Fruit fly (Drosophila melanogaster): ENCODE measurements around the gene CG2200.

CG2200 gene

DNA sequence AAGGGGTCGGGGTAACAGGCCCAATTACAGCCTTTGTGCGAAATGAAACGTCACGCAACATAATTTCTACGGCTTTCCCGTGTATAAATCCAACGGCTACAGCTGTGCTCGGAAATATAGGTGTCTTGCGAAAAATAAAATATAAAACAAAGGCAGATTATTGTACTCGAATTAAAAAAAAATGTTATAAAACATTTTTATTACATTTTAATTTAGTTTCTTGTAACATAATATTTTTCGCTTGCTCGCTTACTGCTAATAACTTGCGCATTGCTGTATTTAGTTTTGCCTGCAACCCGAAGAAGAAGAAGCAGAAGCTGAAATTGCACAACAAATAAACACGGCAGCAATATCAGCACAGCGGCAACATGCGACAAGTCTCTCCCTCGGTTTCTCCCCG is 49.0 kb downstream of the CG2200 start (continued):
- no peak for TF ChIP-seq corto (GFP tag; optimal IDR thresholded peaks at IDR 0.05)
- TF ChIP-seq CG10147 (GFP tag; optimal IDR thresholded peaks at IDR 0.05), result no peak
- TF ChIP-seq CG4282 (GFP tag; optimal IDR thresholded peaks at IDR 0.05), result no peak
- TF ChIP-seq CG9817 (tag; optimal IDR thresholded peaks at IDR 0.05), result peak; percentile 7
- peak; percentile 34 for TF ChIP-seq az2 (GFP tag; optimal IDR thresholded peaks at IDR 0.05)
- TF ChIP-seq Med (GFP tag), result peak; percentile 71
- TF ChIP-seq toy (GFP tag; IDR thresholded peaks at IDR 0.05), result no peak
- no peak for TF ChIP-seq h (optimal IDR thresholded peaks at IDR 0.05)
- TF ChIP-seq bowl (GFP tag; IDR thresholded peaks at IDR 0.05), result no peak
- TF ChIP-seq Lim3 (GFP tag; IDR thresholded peaks at IDR 0.05), result no peak
- no peak for TF ChIP-seq CG4424 (GFP tag; optimal IDR thresholded peaks at IDR 0.05)
- no peak for TF ChIP-seq Meics (GFP tag; optimal IDR thresholded peaks at IDR 0.05)
- TF ChIP-seq CG12236 (GFP tag; optimal IDR thresholded peaks at IDR 0.05), result no peak
- TF ChIP-seq CG15601 (tag; optimal IDR thresholded peaks at IDR 0.05), result no peak
- TF ChIP-seq fd64A (GFP tag; optimal IDR thresholded peaks at IDR 0.05), result no peak
- TF ChIP-seq caup (GFP tag; optimal IDR thresholded peaks at IDR 0.05; ENCODE audit: severe bottlenecking), result no peak
- TF ChIP-seq CG1792 (GFP tag; optimal IDR thresholded peaks at IDR 0.05), result no peak
- TF ChIP-seq trh (GFP tag; optimal IDR thresholded peaks at IDR 0.05), result no peak
- TF ChIP-seq shn (GFP tag; optimal IDR thresholded peaks at IDR 0.05), result no peak
- no peak for TF ChIP-seq D19B (GFP tag; optimal IDR thresholded peaks at IDR 0.05)
- TF ChIP-seq Aef1 (GFP tag; IDR thresholded peaks at IDR 0.05), result peak; percentile 31; the same call in 1 of the 3 replicates
- no peak for TF ChIP-seq CG10543 (GFP tag; optimal IDR thresholded peaks at IDR 0.05)
- no peak for TF ChIP-seq CG15514 (GFP tag; optimal IDR thresholded peaks at IDR 0.05)
- TF ChIP-seq wor (GFP tag; IDR thresholded peaks at IDR 0.05), result no peak
- TF ChIP-seq CG10979 (tag; optimal IDR thresholded peaks at IDR 0.05), result peak; percentile 33
- TF ChIP-seq ewg (GFP tag; optimal IDR thresholded peaks at IDR 0.05), result no peak
- TF ChIP-seq Bteb2 (GFP tag; optimal IDR thresholded peaks at IDR 0.05), result no peak
- no peak for TF ChIP-seq Taf1 (GFP tag; IDR thresholded peaks at IDR 0.05)
- no peak for TF ChIP-seq tll (GFP tag; optimal IDR thresholded peaks at IDR 0.05)
- TF ChIP-seq Six4 (GFP tag; optimal IDR thresholded peaks at IDR 0.05), result peak; percentile 6
- peak; percentile 66 for TF ChIP-seq Ptx1 (GFP tag; IDR thresholded peaks at IDR 0.05)
- TF ChIP-seq Opbp (GFP tag; IDR thresholded peaks at IDR 0.05; ENCODE audit: partially characterized antibody), result no peak
- no peak for TF ChIP-seq CG8944 (GFP tag; optimal IDR thresholded peaks at IDR 0.05)
- no peak for TF ChIP-seq CG2875 (GFP tag; optimal IDR thresholded peaks at IDR 0.05)
- TF ChIP-seq CG11695 (GFP tag; IDR thresholded peaks at IDR 0.05), result peak; percentile 52; the same call in 1 of the 3 replicates
- no peak for TF ChIP-seq Fer2 (tag; optimal IDR thresholded peaks at IDR 0.05)
- TF ChIP-seq cas (GFP tag; IDR thresholded peaks at IDR 0.05), result no peak
- TF ChIP-seq Camta (GFP tag; optimal IDR thresholded peaks at IDR 0.05), result no peak
- peak; percentile 55 for TF ChIP-seq CG13424 (tag; optimal IDR thresholded peaks at IDR 0.05)
- no peak for TF ChIP-seq abd-A (tag; optimal IDR thresholded peaks at IDR 0.05)
- TF ChIP-seq gce (GFP tag; IDR thresholded peaks at IDR 0.05), result no peak
- TF ChIP-seq cwo (GFP tag; optimal IDR thresholded peaks at IDR 0.05), result no peak
- TF ChIP-seq ttk (GFP tag; IDR thresholded peaks at IDR 0.05), result 0 out of 2 replicates have a peak, but pooled peaks have one; percentile 17
- no peak for TF ChIP-seq Adf1 (GFP tag; IDR thresholded peaks at IDR 0.05)
- no peak for TF ChIP-seq CG2120 (GFP tag; optimal IDR thresholded peaks at IDR 0.05)
- no peak for TF ChIP-seq NC2β (GFP tag; optimal IDR thresholded peaks at IDR 0.05)
- TF ChIP-seq CG5180 (GFP tag; optimal IDR thresholded peaks at IDR 0.05), result peak; percentile 10
- TF ChIP-seq bsh (GFP tag; optimal IDR thresholded peaks at IDR 0.05), result peak; percentile 47
- peak; percentile 5 for TF ChIP-seq Hr3 (GFP tag; optimal IDR thresholded peaks at IDR 0.05)
- TF ChIP-seq Poxn (GFP tag; IDR thresholded peaks at IDR 0.05), result no peak
- peak; percentile 6 for TF ChIP-seq run (tag; optimal IDR thresholded peaks at IDR 0.05)

Measured in whole organism, embryonic.